Fruit fly (Drosophila melanogaster) Kc167 (cell line): ENCODE data around the gene raptor.

Experiments
- Sin3A ChIP-seq: fragments of >200 bp; optimal IDR thresholded peaks from 2 replicates; lab custom pipeline; 2018; ENCODE audit warnings: missing external identifiers
- h ChIP-seq: fragments of >200 bp; optimal IDR thresholded peaks from 3 replicates; lab custom pipeline; 2018; ENCODE audit warnings: missing external identifiers
- psq ChIP-seq: fragments of >200 bp; optimal IDR thresholded peaks from 2 replicates; lab custom pipeline; 2017; ENCODE audit warnings: missing external identifiers
- ttk ChIP-seq: sonication (Bioruptor generic); optimal IDR thresholded peaks from 2 replicates; lab custom pipeline; 2017; ENCODE audit warnings: missing external identifiers

- no peak for TF ChIP-seq psq (lab: Kevin White, UChicago)
- TF ChIP-seq h (lab: Kevin White, UChicago), result no peak
- TF ChIP-seq ttk (lab: Kevin White, UChicago), result no peak
- TF ChIP-seq Sin3A (lab: Kevin White, UChicago), result no peak
Measured at dm6 chrX:6090809-6091667, 1.0 kb upstream of the raptor start, which contains the start of the genes Nep1 and Mipp2.
